Fruit fly (Drosophila melanogaster) whole organism, wandering third instar larva: ENCODE measurements around the gene CG43085.

Experiments
- CG32264 ChIP-seq: fragments of 200-800 bp; sonication (Bioruptor generic); optimal IDR thresholded peaks from 2 replicates; lab custom pipeline; 2016; ENCODE audit warnings: missing biosample characterization, missing genetic modification characterization
- Hnf4 ChIP-seq: fragments of 200-800 bp; sonication (Bioruptor generic); optimal IDR thresholded peaks from 2 replicates; lab custom pipeline; 2016; ENCODE audit warnings: missing biosample characterization, mild to moderate bottlenecking, missing genetic modification characterization
- Hr78 ChIP-seq: fragments of >200 bp; optimal IDR thresholded peaks from 2 replicates; lab custom pipeline; 2017; ENCODE audit warnings: missing biosample characterization, missing genetic modification characterization
- Jra ChIP-seq: sonication (Bioruptor generic); optimal IDR thresholded peaks from 2 replicates; lab custom pipeline; 2016; ENCODE audit warnings: missing biosample characterization, missing genetic modification characterization
- Myc ChIP-seq: fragments of >200 bp; optimal IDR thresholded peaks from 2 replicates; lab custom pipeline; 2017
- OdsH ChIP-seq: fragments of 200-800 bp; sonication (Bioruptor generic); optimal IDR thresholded peaks from 2 replicates; lab custom pipeline; 2016; ENCODE audit warnings: missing biosample characterization, mild to moderate bottlenecking, missing genetic modification characterization
- Rel ChIP-seq, 2 experiments: fragments of 200-800 bp; sonication (Bioruptor generic) in 1 of 2; optimal IDR thresholded peaks; 2 replicates in 1 of 2; 3 replicates in 1 of 2; lab custom pipeline; 2016 to 2019; ENCODE audit warnings: mild to moderate bottlenecking in 2 of 2, missing biosample characterization in 2 of 2, missing genetic modification characterization in 2 of 2, moderate library complexity in 1 of 2
- Vsx2 ChIP-seq: fragments of 200-300, 225-300 bp; sonication (Bioruptor generic); optimal IDR thresholded peaks from 2 replicates; lab custom pipeline; 2018; ENCODE audit warnings: missing biosample characterization, missing genetic modification characterization; ENCODE audit not compliant: partially characterized antibody
- lola ChIP-seq: fragments of >200 bp; optimal IDR thresholded peaks from 2 replicates; lab custom pipeline; 2017; ENCODE audit warnings: missing biosample characterization, missing genetic modification characterization
- psq ChIP-seq: fragments of 200-800 bp; sonication (Bioruptor generic); optimal IDR thresholded peaks from 3 replicates; lab custom pipeline; 2017; ENCODE audit warnings: missing biosample characterization, mild to moderate bottlenecking, missing genetic modification characterization, moderate library complexity
- sv ChIP-seq: fragments of 200-800 bp; sonication (Bioruptor generic); optimal IDR thresholded peaks from 3 replicates; lab custom pipeline; 2016; ENCODE audit warnings: missing biosample characterization, missing genetic modification characterization
- woc ChIP-seq: sonication (Bioruptor generic); optimal IDR thresholded peaks from 2 replicates; lab custom pipeline; 2016; ENCODE audit warnings: missing biosample characterization, mild to moderate bottlenecking, missing genetic modification characterization

- no peak for TF ChIP-seq Jra (GFP tag; lab: Kevin White, UChicago)
- no peak for TF ChIP-seq Rel (GFP tag; optimal IDR thresholded peaks at IDR 0.05; lab: Kevin White, UChicago)
- TF ChIP-seq Rel (tag; optimal IDR thresholded peaks at IDR 0.05; lab: Kevin White, UChicago) = no peak
- TF ChIP-seq lola (GFP tag; lab: Kevin White, UChicago) = no peak
- no peak for TF ChIP-seq Myc (lab: Kevin White, UChicago)
- no peak for TF ChIP-seq woc (GFP tag; lab: Kevin White, UChicago)
- no peak for TF ChIP-seq sv (GFP tag; lab: Kevin White, UChicago)
- no peak for TF ChIP-seq psq
- TF ChIP-seq Vsx2 = no peak
- no peak for TF ChIP-seq CG32264 (GFP tag; lab: Kevin White, UChicago)
- TF ChIP-seq Hr78 (GFP tag; lab: Kevin White, UChicago) = no peak
- TF ChIP-seq OdsH (GFP tag; lab: Kevin White, UChicago) = no peak
- TF ChIP-seq Hnf4 = no peak
Measured at dm6 chr3L:17622081-17622850, 24.3 kb downstream of the CG43085 start.
